Fruit fly (Drosophila melanogaster): ENCODE measurements around the gene CG13857.
A peak's percentile ranks its signal among the peaks of the same experiment; 100 is the strongest.

The CG13857 gene

DNA sequence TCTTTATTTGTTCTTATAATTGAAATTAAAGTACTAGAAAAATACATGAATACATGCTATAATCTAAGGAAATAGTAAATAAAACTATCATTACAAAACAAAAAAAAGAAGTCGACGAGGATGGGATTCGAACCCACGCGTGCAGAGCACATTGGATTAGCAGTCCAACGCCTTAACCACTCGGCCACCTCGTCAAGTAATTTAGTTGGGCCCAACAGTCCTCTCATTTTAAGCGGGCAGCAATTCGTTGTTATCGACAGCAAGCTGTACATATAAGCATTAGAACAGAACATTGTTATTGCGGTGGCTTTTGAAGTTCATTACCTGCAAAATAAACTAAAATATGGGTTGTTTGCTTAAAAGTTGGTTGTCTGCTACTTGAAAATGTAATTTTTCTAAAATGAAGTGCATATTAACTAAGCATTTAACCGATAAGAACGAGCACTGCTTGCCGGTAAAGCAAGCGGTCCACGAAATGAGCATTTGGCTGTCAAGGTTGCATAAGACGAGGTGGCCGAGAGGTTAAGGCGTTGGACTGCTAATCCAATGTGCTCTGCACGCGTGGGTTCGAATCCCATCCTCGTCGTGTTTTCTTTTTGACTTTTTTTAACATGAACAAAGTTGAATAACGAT lies 3.3 kb upstream of the CG13857 start (continued):
- TF ChIP-seq CG12769 (tag; optimal IDR thresholded peaks at IDR 0.05): no peak
- peak; percentile 81 for TF ChIP-seq tna (GFP tag; IDR thresholded peaks at IDR 0.05; ENCODE audit: partially characterized antibody)
- peak; percentile 80 for TF ChIP-seq CG16813 (GFP tag; IDR thresholded peaks at IDR 0.05; ENCODE audit: partially characterized antibody)
- TF ChIP-seq CG7963 (GFP tag; IDR thresholded peaks at IDR 0.05; ENCODE audit: partially characterized antibody): peak; percentile 88
- no peak for TF ChIP-seq CG8388 (GFP tag; optimal IDR thresholded peaks at IDR 0.05)
- TF ChIP-seq sisA (GFP tag; IDR thresholded peaks at IDR 0.05): no peak
- TF ChIP-seq bbx (GFP tag; IDR thresholded peaks at IDR 0.05; ENCODE audit: partially characterized antibody): peak; percentile 83
- peak; percentile 4 to 99 for TF ChIP-seq Eip74EF (GFP tag; optimal IDR thresholded peaks at IDR 0.05)
- TF ChIP-seq Scr (GFP tag; IDR thresholded peaks at IDR 0.05; ENCODE audit: partially characterized antibody): peak; percentile 68
- no peak for TF ChIP-seq CG7556 (GFP tag; optimal IDR thresholded peaks at IDR 0.05)
- peak; percentile 5 for TF ChIP-seq CG14710 (tag; optimal IDR thresholded peaks at IDR 0.05)
- peak in 1 of 2 experiments; percentile 93 for TF ChIP-seq Dfd (GFP tag; optimal IDR thresholded peaks at IDR 0.05)
- peak; percentile 55 for TF ChIP-seq hkb (optimal IDR thresholded peaks at IDR 0.05)
- TF ChIP-seq hkb (GFP tag; IDR thresholded peaks at IDR 0.05): no peak
- peak; percentile 53 for TF ChIP-seq CG10431 (GFP tag; optimal IDR thresholded peaks at IDR 0.05)
- peak; percentile 63; the same call in 2 of the 3 replicates for TF ChIP-seq vnd (GFP tag; IDR thresholded peaks at IDR 0.05; ENCODE audit: partially characterized antibody)
- TF ChIP-seq CG3995 (GFP tag; optimal IDR thresholded peaks at IDR 0.05): no peak
- peak; percentile 74 for TF ChIP-seq ato (GFP tag; IDR thresholded peaks at IDR 0.05; ENCODE audit: partially characterized antibody)
- peak; percentile 93 for TF ChIP-seq mld (GFP tag; IDR thresholded peaks at IDR 0.05; ENCODE audit: partially characterized antibody)
- TF ChIP-seq nmo (GFP tag; optimal IDR thresholded peaks at IDR 0.05): peak; percentile 22
- peak in 1 of 2 experiments; percentile 99 for TF ChIP-seq Pdp1 (GFP tag; optimal IDR thresholded peaks at IDR 0.05)
- TF ChIP-seq Stat92E (GFP tag; optimal IDR thresholded peaks at IDR 0.05): peak in 1 of 3 experiments; percentile 73
- peak; percentile 5 for TF ChIP-seq CG11504 (tag; optimal IDR thresholded peaks at IDR 0.05)
- peak; percentile 67 for TF ChIP-seq knrl (GFP tag; IDR thresholded peaks at IDR 0.05; ENCODE audit: partially characterized antibody)
- TF ChIP-seq CG8290 (GFP tag; optimal IDR thresholded peaks at IDR 0.05): no peak
- peak in 1 of 2 experiments; percentile 16 for TF ChIP-seq CG8290 (tag; optimal IDR thresholded peaks at IDR 0.05)
- no peak for TF ChIP-seq BEAF-32 (GFP tag; optimal IDR thresholded peaks at IDR 0.05)
- TF ChIP-seq Med (GFP tag): peak; percentile 63
- TF ChIP-seq Dll (GFP tag; IDR thresholded peaks at IDR 0.05; ENCODE audit: partially characterized antibody): 0 out of 4 replicates have a peak, but pooled peaks have one; percentile 56

DNA sequence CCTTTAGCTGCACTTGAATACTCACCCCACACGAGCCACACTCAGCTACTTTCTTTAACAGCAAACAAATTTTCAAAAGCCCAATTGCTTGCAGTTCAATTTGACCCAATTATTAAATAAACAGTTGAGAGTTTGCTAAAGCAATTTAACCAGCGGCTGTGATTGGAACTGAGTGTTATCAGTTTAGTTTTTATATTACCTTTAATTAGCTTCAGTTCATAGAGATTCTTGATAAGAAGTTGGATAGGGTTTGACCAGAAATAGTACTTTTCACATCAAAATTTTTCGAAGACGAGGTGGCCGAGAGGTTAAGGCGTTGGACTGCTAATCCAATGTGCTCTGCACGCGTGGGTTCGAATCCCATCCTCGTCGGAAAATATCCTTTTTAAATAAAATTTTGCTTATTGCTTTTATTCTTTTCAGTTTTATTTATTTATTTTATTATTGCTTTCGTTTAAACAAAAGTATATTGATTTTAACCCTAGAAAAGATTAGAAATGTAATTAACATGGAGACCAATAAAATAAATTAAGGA lies 2.4 kb upstream of the CG13857 start:
- peak; percentile 85 for TF ChIP-seq Vsx1 (GFP tag; optimal IDR thresholded peaks at IDR 0.05)
- TF ChIP-seq grn (GFP tag; optimal IDR thresholded peaks at IDR 0.05): peak; percentile 73
- no peak for TF ChIP-seq dati (GFP tag; IDR thresholded peaks at IDR 0.05)
- peak; percentile 50; the same call in 1 of the 2 replicates for TF ChIP-seq Bgb (GFP tag; IDR thresholded peaks at IDR 0.05; ENCODE audit: partially characterized antibody)
- peak; percentile 55; the same call in 1 of the 3 replicates for TF ChIP-seq Opbp (GFP tag; IDR thresholded peaks at IDR 0.05; ENCODE audit: partially characterized antibody)
- no peak for TF ChIP-seq pita (GFP tag; optimal IDR thresholded peaks at IDR 0.05)
- TF ChIP-seq CG6791 (GFP tag; IDR thresholded peaks at IDR 0.05; ENCODE audit: partially characterized antibody): peak; percentile 74
- peak; percentile 25 for TF ChIP-seq Med (GFP tag)
- TF ChIP-seq CG8290 (GFP tag; optimal IDR thresholded peaks at IDR 0.05): no peak
- peak in 1 of 2 experiments; percentile 22 for TF ChIP-seq CG8290 (tag; optimal IDR thresholded peaks at IDR 0.05)
- no peak for TF ChIP-seq gcm2 (GFP tag; optimal IDR thresholded peaks at IDR 0.05)
- no peak for TF ChIP-seq Lhr (GFP tag; optimal IDR thresholded peaks at IDR 0.05)
- peak; percentile 19; the same call in 1 of the 2 replicates for TF ChIP-seq Lim3 (GFP tag; IDR thresholded peaks at IDR 0.05)
- no peak for TF ChIP-seq CG4854 (GFP tag; optimal IDR thresholded peaks at IDR 0.05)
- peak; percentile 78; the same call in 1 of the 2 replicates for TF ChIP-seq amos (GFP tag; IDR thresholded peaks at IDR 0.05; ENCODE audit: partially characterized antibody)
- TF ChIP-seq CG14860 (GFP tag; IDR thresholded peaks at IDR 0.05; ENCODE audit: partially characterized antibody): 0 out of 3 replicates have a peak, but pooled peaks have one; percentile 35
- TF ChIP-seq Bdp1 (GFP tag; optimal IDR thresholded peaks at IDR 0.05): peak; percentile 94
- TF ChIP-seq CG16813 (GFP tag; IDR thresholded peaks at IDR 0.05; ENCODE audit: partially characterized antibody): peak; percentile 66
- no peak for TF ChIP-seq crol (GFP tag; IDR thresholded peaks at IDR 0.05)
- peak; percentile 7; the same call in 1 of the 2 replicates for TF ChIP-seq Scr (GFP tag; IDR thresholded peaks at IDR 0.05; ENCODE audit: partially characterized antibody)
- TF ChIP-seq exex (tag; optimal IDR thresholded peaks at IDR 0.05): peak; percentile 88
- TF ChIP-seq mld (GFP tag; IDR thresholded peaks at IDR 0.05; ENCODE audit: partially characterized antibody): 0 out of 3 replicates have a peak, but pooled peaks have one; percentile 31
